Worm (Caenorhabditis elegans): ENCODE data around the gene srg-9.

- TF ChIP-seq lin-15B (tag; optimal IDR thresholded peaks at IDR 0.05) (no peak), mes-2 (tag; optimal IDR thresholded peaks at IDR 0.05; ENCODE audit: poor library complexity, severe bottlenecking) (no peak)
Measured at ce11 chrIII:6300297-6300696, 43.7 kb upstream of the srg-9 start.

All from whole organism, L4 larva.